Worm (Caenorhabditis elegans): ENCODE results near the gene ztf-9.

ztf-9 gene

ce11 chrV:9690728-9691127 lies 1.2 kb downstream of the ztf-9 start (continued):
- TF ChIP-seq nhr-47 (tag; optimal IDR thresholded peaks at IDR 0.05) (no peak), efl-3 (GFP tag; optimal IDR thresholded peaks at IDR 0.05) (no peak), elt-3 (tag; optimal IDR thresholded peaks at IDR 0.05) (peak in 2 of 6 experiments; percentile 48 to 51), unc-62 (GFP tag; optimal IDR thresholded peaks at IDR 0.05) (no peak), sptf-1 (tag; optimal IDR thresholded peaks at IDR 0.05) (no peak), ces-1 (GFP tag; optimal IDR thresholded peaks at IDR 0.05) (no peak), ceh-88 (GFP tag; IDR thresholded peaks at IDR 0.05) (no peak), C04F5.9 (tag; optimal IDR thresholded peaks at IDR 0.05) (no peak), rnt-1 (tag; optimal IDR thresholded peaks at IDR 0.05) (peak; percentile 35), lir-3 (tag; optimal IDR thresholded peaks at IDR 0.05; ENCODE audit: poor library complexity) (no peak), ceh-8 (GFP tag; optimal IDR thresholded peaks at IDR 0.05) (no peak), sox-4 (tag; optimal IDR thresholded peaks at IDR 0.05) (no peak), pax-3 (tag; optimal IDR thresholded peaks at IDR 0.05) (no peak), hpl-2 (GFP tag; optimal IDR thresholded peaks at IDR 0.05) (no peak), tbx-2 (tag; optimal IDR thresholded peaks at IDR 0.05) (no peak), C34B4.2 (tag; optimal IDR thresholded peaks at IDR 0.05) (no peak), nhr-12 (tag; optimal IDR thresholded peaks at IDR 0.05) (no peak), mep-1 (tag; optimal IDR thresholded peaks at IDR 0.05) (peak; percentile 64), lin-35 (GFP tag; optimal IDR thresholded peaks at IDR 0.05) (peak; percentile 42 to 59), lin-13 (GFP tag; optimal IDR thresholded peaks at IDR 0.05) (no peak), aha-1 (tag; optimal IDR thresholded peaks at IDR 0.05) (no peak), lin-14 (GFP tag; optimal IDR thresholded peaks at IDR 0.05) (no peak), F16B12.6 (tag; optimal IDR thresholded peaks at IDR 0.05) (peak; percentile 93), fkh-4 (tag; optimal IDR thresholded peaks at IDR 0.05; ENCODE audit: borderline replicate concordance) (no peak), snpc-4 (tag; optimal IDR thresholded peaks at IDR 0.05) (no peak), alr-1 (tag; optimal IDR thresholded peaks at IDR 0.05; ENCODE audit: borderline replicate concordance) (no peak), blmp-1 (tag; optimal IDR thresholded peaks at IDR 0.05) (peak; percentile 99), isw-1 (GFP tag; IDR thresholded peaks at IDR 0.05) (no peak), dpl-1 (GFP tag; optimal IDR thresholded peaks at IDR 0.05) (peak; percentile 24 to 57 (median 38)), nhr-85 (tag) (no peak), hlh-17 (GFP tag; optimal IDR thresholded peaks at IDR 0.05; ENCODE audit: borderline replicate concordance) (no peak), sup-37 (GFP tag; optimal IDR thresholded peaks at IDR 0.05) (no peak), vab-15 (tag; optimal IDR thresholded peaks at IDR 0.05) (no peak), aly-2 (tag; optimal IDR thresholded peaks at IDR 0.05) (no peak), egl-27 (tag; optimal IDR thresholded peaks at IDR 0.05) (no peak), grh-1 (GFP tag; IDR thresholded peaks at IDR 0.05) (no peak), irx-1 (tag; optimal IDR thresholded peaks at IDR 0.05) (no peak), fkh-8 (tag; optimal IDR thresholded peaks at IDR 0.05) (no peak), fkh-10 (GFP tag; optimal IDR thresholded peaks at IDR 0.05) (no peak), zip-4 (GFP tag; optimal IDR thresholded peaks at IDR 0.05) (no peak), ama-1 (optimal IDR thresholded peaks at IDR 0.05) (no peak), nhr-19 (GFP tag; conservative IDR thresholded peaks at IDR 0.05) (peak; percentile 21; the same call in 1 of the 2 replicates), tlp-1 (tag; optimal IDR thresholded peaks at IDR 0.05) (no peak), efl-1 (optimal IDR thresholded peaks at IDR 0.05) (peak; percentile 33 to 55), efl-1 (GFP tag; optimal IDR thresholded peaks at IDR 0.05 in 1 of 2) (peak; percentile 50 to 94), ceh-90 (tag; optimal IDR thresholded peaks at IDR 0.05) (no peak), ceh-82 (tag; optimal IDR thresholded peaks at IDR 0.05) (peak in 1 of 3 experiments; percentile 59), ets-5 (GFP tag; IDR thresholded peaks at IDR 0.05) (no peak), lin-39 (tag; optimal IDR thresholded peaks at IDR 0.05) (peak; percentile 4), zag-1 (tag; optimal IDR thresholded peaks at IDR 0.05) (no peak), nhr-76 (tag; optimal IDR thresholded peaks at IDR 0.05) (no peak), nhr-28 (tag; optimal IDR thresholded peaks at IDR 0.05) (no peak), xbp-1 (tag; optimal IDR thresholded peaks at IDR 0.05) (peak; percentile 39), nhr-90 (tag; optimal IDR thresholded peaks at IDR 0.05; ENCODE audit: poor library complexity) (peak; percentile 3)

All from whole organism, L1 larva.